Worm (Caenorhabditis elegans): ENCODE measurements around the gene srg-58.

ce11 chrV:2722555-2722954 lies 36.8 kb downstream of the srg-58 start, which contains the start of gene srg-60:
- TF ChIP-seq pha-4 (tag; optimal IDR thresholded peaks at IDR 0.05): no peak
- no peak for TF ChIP-seq ztf-11 (tag; optimal IDR thresholded peaks at IDR 0.05)
- no peak for TF ChIP-seq lin-32 (GFP tag; optimal IDR thresholded peaks at IDR 0.05)
- TF ChIP-seq nhr-2 (tag; optimal IDR thresholded peaks at IDR 0.05): no peak

Measured in whole organism, mixed stage, embryonic.